Fruit fly (Drosophila melanogaster) whole organism, embryonic: ENCODE measurements around the gene Mettl2.

ENCODE experiments used
- Atf6 ChIP-seq: fragments of 200-800 bp; sonication (Bioruptor generic); IDR thresholded peaks from 2 replicates; pipeline ENCODE4 v1.3.6; 2022; ENCODE audit warnings: missing biosample characterization, missing genetic modification characterization
- C15 ChIP-seq: fragments of 200-800 bp; sonication (Bioruptor generic); IDR thresholded peaks from 3 replicates; pipeline ENCODE4 v1.3.6; 2022; ENCODE audit warnings: missing biosample characterization, missing genetic modification characterization
- CG10147 ChIP-seq: fragments of 200-800 bp; sonication (Bioruptor generic); optimal IDR thresholded peaks from 2 replicates; lab custom pipeline; 2019; ENCODE audit warnings: missing biosample characterization, mild to moderate bottlenecking, missing genetic modification characterization, moderate library complexity
- CG1024 ChIP-seq: fragments of 200-800 bp; sonication (Bioruptor generic); IDR thresholded peaks from 2 replicates; pipeline ENCODE4 v1.3.6; 2022; ENCODE audit warnings: missing biosample characterization, missing genetic modification characterization
- CG10543 ChIP-seq: fragments of 200-800 bp; sonication (Bioruptor generic); optimal IDR thresholded peaks from 3 replicates; lab custom pipeline; 2017; ENCODE audit warnings: missing biosample characterization, mild to moderate bottlenecking, missing genetic modification characterization, moderate library complexity
- CG11560 ChIP-seq: fragments of 200-800 bp; sonication (Bioruptor generic); IDR thresholded peaks from 3 replicates; pipeline ENCODE4 v1.3.6; 2022; ENCODE audit warnings: missing biosample characterization, missing genetic modification characterization
- CG11723 ChIP-seq: fragments of 200-800 bp; sonication (Bioruptor generic); optimal IDR thresholded peaks from 2 replicates; lab custom pipeline; 2017; ENCODE audit warnings: missing biosample characterization, mild to moderate bottlenecking, missing genetic modification characterization
- CG13775 ChIP-seq: fragments of 200-800 bp; sonication (Bioruptor generic); optimal IDR thresholded peaks from 3 replicates; lab custom pipeline; 2017; ENCODE audit warnings: missing biosample characterization, mild to moderate bottlenecking, missing genetic modification characterization
- CG17802 ChIP-seq: fragments of 200-800 bp; sonication (Bioruptor generic); optimal IDR thresholded peaks from 2 replicates; lab custom pipeline; 2018; ENCODE audit warnings: missing biosample characterization, mild to moderate bottlenecking, missing genetic modification characterization, moderate library complexity
- CG18619 ChIP-seq: fragments of 200-800 bp; sonication (Bioruptor generic); optimal IDR thresholded peaks from 3 replicates; lab custom pipeline; 2017; ENCODE audit warnings: missing biosample characterization, mild to moderate bottlenecking, missing genetic modification characterization
- CG2202 ChIP-seq: fragments of 200-800 bp; sonication (Bioruptor generic); optimal IDR thresholded peaks from 2 replicates; lab custom pipeline; 2018; ENCODE audit warnings: missing biosample characterization, mild to moderate bottlenecking, missing genetic modification characterization
- CG2875 ChIP-seq: fragments of 200-800 bp; sonication (Bioruptor generic); optimal IDR thresholded peaks from 2 replicates; lab custom pipeline; 2017; ENCODE audit warnings: missing biosample characterization, mild to moderate bottlenecking, missing genetic modification characterization, missing genetic modification reagents
- CG31441 ChIP-seq: fragments of 200-800 bp; sonication (Bioruptor generic); IDR thresholded peaks from 2 replicates; pipeline ENCODE4 v1.3.6; 2022; ENCODE audit warnings: missing biosample characterization, missing genetic modification characterization
- CG3847 ChIP-seq: fragments of 200-800 bp; sonication (Bioruptor generic); IDR thresholded peaks from 2 replicates; pipeline ENCODE4 v1.3.6; 2022; ENCODE audit warnings: missing biosample characterization, missing genetic modification characterization
- CG4360 ChIP-seq: fragments of 200-800 bp; sonication (Bioruptor generic); IDR thresholded peaks from 2 replicates; pipeline ENCODE4 v1.3.6; 2022; ENCODE audit warnings: missing biosample characterization, missing genetic modification characterization
- CG43689 ChIP-seq: fragments of 200-800 bp; sonication (Bioruptor generic); IDR thresholded peaks from 2 replicates; pipeline ENCODE4 v1.3.6; 2022; ENCODE audit warnings: missing biosample characterization, missing genetic modification characterization
- CG4404 ChIP-seq: fragments of 200-800 bp; sonication (Bioruptor generic); IDR thresholded peaks from 2 replicates; pipeline ENCODE4 v1.3.6; 2022; ENCODE audit warnings: missing biosample characterization, missing genetic modification characterization
- CG4424 ChIP-seq: fragments of 200-800 bp; sonication (Bioruptor generic); optimal IDR thresholded peaks from 3 replicates; lab custom pipeline; 2016; ENCODE audit warnings: missing biosample characterization, missing genetic modification characterization
- CG5953 ChIP-seq: fragments of 200-800 bp; sonication (Bioruptor generic); IDR thresholded peaks from 2 replicates; pipeline ENCODE4 v1.3.6; 2022; ENCODE audit warnings: missing biosample characterization, missing genetic modification characterization
- CG6254 ChIP-seq: fragments of 200-800 bp; sonication (Bioruptor generic); optimal IDR thresholded peaks from 3 replicates; lab custom pipeline; 2017; ENCODE audit warnings: mild to moderate bottlenecking, missing biosample characterization, missing genetic modification reagents, missing genetic modification characterization
- CG6765 ChIP-seq: fragments of 200-800 bp; sonication (Bioruptor generic); optimal IDR thresholded peaks from 3 replicates; lab custom pipeline; 2017; ENCODE audit warnings: missing biosample characterization, mild to moderate bottlenecking, missing genetic modification characterization
- CG6854 ChIP-seq: fragments of 200-800 bp; sonication (Bioruptor generic); optimal IDR thresholded peaks from 3 replicates; lab custom pipeline; 2017; ENCODE audit warnings: missing biosample characterization, mild to moderate bottlenecking, missing genetic modification characterization
- CG7357 ChIP-seq: fragments of 200-800 bp; sonication (Bioruptor generic); IDR thresholded peaks from 3 replicates; pipeline ENCODE4 v1.3.6; 2022; ENCODE audit warnings: missing biosample characterization, missing genetic modification characterization
- CG7839 ChIP-seq: fragments of 200-800 bp; sonication (Bioruptor generic); optimal IDR thresholded peaks from 3 replicates; lab custom pipeline; 2018; ENCODE audit warnings: missing biosample characterization, mild to moderate bottlenecking, missing genetic modification characterization, moderate library complexity
- CG8290 ChIP-seq, 3 experiments: fragments of 200-800 bp; sonication (Bioruptor generic); optimal IDR thresholded peaks; 2 replicates each; lab custom pipeline; 2016 to 2019; ENCODE audit warnings: missing biosample characterization in 3 of 3, missing genetic modification characterization in 3 of 3, mild to moderate bottlenecking in 2 of 3, moderate library complexity in 1 of 3
- CG9932 ChIP-seq: fragments of 200-800 bp; sonication (Bioruptor generic); IDR thresholded peaks from 2 replicates; pipeline ENCODE4 v1.3.6; 2022; ENCODE audit warnings: missing biosample characterization, missing genetic modification characterization
- Dfd ChIP-seq, 2 experiments: fragments of >200 bp; optimal IDR thresholded peaks; 2 replicates each; lab custom pipeline; 2017; ENCODE audit warnings: missing biosample characterization in 2 of 2, missing genetic modification characterization in 2 of 2
- Doc3 ChIP-seq: fragments of 200-800 bp; sonication (Bioruptor generic); IDR thresholded peaks from 3 replicates; pipeline ENCODE4 v1.3.6; 2022; ENCODE audit warnings: missing biosample characterization, missing genetic modification characterization; ENCODE audit not compliant: partially characterized antibody
- H2.0 ChIP-seq: fragments of 200-800 bp; sonication (Bioruptor generic); IDR thresholded peaks from 2 replicates; pipeline ENCODE4 v1.3.6; 2022; ENCODE audit warnings: missing biosample characterization, missing genetic modification characterization
- Hr51 ChIP-seq, 2 experiments: fragments of 200-800 bp; sonication (Bioruptor generic); optimal IDR thresholded peaks; 2 replicates in 1 of 2; 3 replicates in 1 of 2; lab custom pipeline; 2016 to 2018; ENCODE audit warnings: missing biosample characterization in 2 of 2, missing genetic modification characterization in 2 of 2, mild to moderate bottlenecking in 1 of 2, moderate library complexity in 1 of 2
- Hsf ChIP-seq: fragments of 200-800 bp; sonication (Bioruptor generic); optimal IDR thresholded peaks from 3 replicates; lab custom pipeline; 2016; ENCODE audit warnings: missing biosample characterization, missing genetic modification characterization
- Kr ChIP-seq: fragments of 200-800 bp; sonication (Bioruptor generic); optimal IDR thresholded peaks from 2 replicates; lab custom pipeline; 2017; ENCODE audit warnings: missing biosample characterization, mild to moderate bottlenecking, missing genetic modification characterization
- Mad ChIP-seq: fragments of 200-800 bp; sonication (Bioruptor generic); optimal IDR thresholded peaks from 2 replicates; lab custom pipeline; 2016; ENCODE audit warnings: missing biosample characterization, missing genetic modification characterization
- NFAT ChIP-seq: fragments of 200-800 bp; sonication (Bioruptor generic); IDR thresholded peaks from 2 replicates; pipeline ENCODE4 v1.3.6; 2022; ENCODE audit warnings: missing biosample characterization, missing genetic modification characterization
- PHDP ChIP-seq: fragments of 200-800 bp; sonication (Bioruptor generic); optimal IDR thresholded peaks from 3 replicates; lab custom pipeline; 2018; ENCODE audit warnings: missing biosample characterization, mild to moderate bottlenecking, missing genetic modification characterization, moderate library complexity
- Ptx1 ChIP-seq: fragments of 200-800 bp; sonication (Bioruptor generic); IDR thresholded peaks from 2 replicates; pipeline ENCODE4 v1.3.6; 2022; ENCODE audit warnings: missing biosample characterization, missing genetic modification characterization
- Side ChIP-seq: fragments of 200-800 bp; sonication (Bioruptor generic); optimal IDR thresholded peaks from 2 replicates; lab custom pipeline; 2016; ENCODE audit warnings: missing biosample characterization, missing genetic modification characterization
- Tbp ChIP-seq: fragments of >200 bp; optimal IDR thresholded peaks from 2 replicates; lab custom pipeline; 2018; ENCODE audit warnings: missing biosample characterization, missing genetic modification characterization
- Usf ChIP-seq: fragments of 200-800 bp; sonication (Bioruptor generic); optimal IDR thresholded peaks from 2 replicates; lab custom pipeline; 2017; ENCODE audit warnings: missing genotype, missing biosample characterization, missing genetic modification characterization
- ara ChIP-seq: fragments of 200-800 bp; sonication (Bioruptor generic); IDR thresholded peaks from 2 replicates; pipeline ENCODE4 v1.3.6; 2022; ENCODE audit warnings: missing biosample characterization, missing genetic modification characterization
- en ChIP-seq: fragments of 200-800 bp; sonication (Bioruptor generic); optimal IDR thresholded peaks from 2 replicates; lab custom pipeline; 2016; ENCODE audit warnings: missing biosample characterization, missing genetic modification characterization
- jumu ChIP-seq: fragments of 200-800 bp; sonication (Bioruptor generic); optimal IDR thresholded peaks from 3 replicates; lab custom pipeline; 2016; ENCODE audit warnings: missing biosample characterization, missing genetic modification characterization
- nerfin-2 ChIP-seq: fragments of 200-800 bp; sonication (Bioruptor generic); IDR thresholded peaks from 2 replicates; pipeline ENCODE4 v1.3.6; 2022; ENCODE audit warnings: missing biosample characterization, missing genetic modification characterization; ENCODE audit not compliant: partially characterized antibody
- otp ChIP-seq: fragments of 200-800 bp; sonication (Bioruptor generic); IDR thresholded peaks from 3 replicates; pipeline ENCODE4, ENCODE4 v1.3.6; 2022; ENCODE audit warnings: missing biosample characterization, missing genetic modification characterization
- scrt ChIP-seq: fragments of 200-800 bp; sonication (Bioruptor generic); optimal IDR thresholded peaks from 2 replicates; lab custom pipeline; 2018; ENCODE audit warnings: missing biosample characterization, mild to moderate bottlenecking, missing genetic modification characterization, moderate library complexity
- sens ChIP-seq: fragments of 200-800 bp; sonication (Bioruptor generic); peaks from one replicate; lab custom pipeline; 2016; ENCODE audit warnings: missing biosample characterization, missing genetic modification characterization
- sisA ChIP-seq: fragments of 200-800 bp; sonication (Bioruptor generic); IDR thresholded peaks from 2 replicates; pipeline ENCODE4 v1.3.6; 2022; ENCODE audit warnings: missing biosample characterization, missing genetic modification characterization
- tx ChIP-seq: fragments of 200-800 bp; sonication (Bioruptor generic); optimal IDR thresholded peaks from 2 replicates; lab custom pipeline; 2016; ENCODE audit warnings: missing biosample characterization, missing genetic modification characterization
- wdn ChIP-seq: fragments of 200-800 bp; sonication (Bioruptor generic); IDR thresholded peaks from 2 replicates; pipeline ENCODE4 v1.3.6; 2022; ENCODE audit warnings: missing biosample characterization, missing genetic modification characterization
- zfh2 ChIP-seq: fragments of 200-800 bp; sonication (Bioruptor generic); optimal IDR thresholded peaks from 2 replicates; lab custom pipeline; 2016; ENCODE audit warnings: missing biosample characterization, missing genetic modification characterization

The Mettl2 gene

dm6 chr3L:1629064-1629777, 9.8 kb downstream of the Mettl2 start, which contains the start of gene GC (continued):
- TF ChIP-seq CG6254 (GFP tag; lab: Kevin White, UChicago), result no peak
- TF ChIP-seq CG1024, result no peak
- TF ChIP-seq CG18619 (GFP tag; lab: Kevin White, UChicago), result no peak
- no peak for TF ChIP-seq en
- no peak for TF ChIP-seq CG10543 (GFP tag; lab: Kevin White, UChicago)
- no peak for TF ChIP-seq CG8290 (GFP tag; optimal IDR thresholded peaks at IDR 0.05; lab: Kevin White, UChicago)
- no peak for TF ChIP-seq CG8290 (tag; optimal IDR thresholded peaks at IDR 0.05; lab: Kevin White, UChicago)
- TF ChIP-seq CG2202, result no peak
- no peak for TF ChIP-seq CG11560
- no peak for TF ChIP-seq Mad (GFP tag; lab: Kevin White, UChicago)
- TF ChIP-seq CG31441 (GFP tag; lab: Robert Waterston, UW), result no peak
- peak; percentile 53 for TF ChIP-seq CG9932 (GFP tag; lab: Robert Waterston, UW)
- no peak for TF ChIP-seq NFAT
- no peak for TF ChIP-seq CG13775 (GFP tag; lab: Kevin White, UChicago)
- TF ChIP-seq Tbp (GFP tag; lab: Kevin White, UChicago), result no peak
- no peak for TF ChIP-seq Kr (GFP tag; lab: Kevin White, UChicago)
- no peak for TF ChIP-seq CG10147 (GFP tag; lab: Kevin White, UChicago)
- no peak for TF ChIP-seq CG2875 (GFP tag; lab: Kevin White, UChicago)
- TF ChIP-seq CG4404 (GFP tag; lab: Robert Waterston, UW), result no peak
- TF ChIP-seq CG43689, result no peak
- TF ChIP-seq CG5953, result 0 out of 2 replicates have a peak, but pooled peaks have one; percentile 5
- no peak for TF ChIP-seq PHDP (tag; lab: Kevin White, UChicago)
- TF ChIP-seq CG4424 (GFP tag; lab: Kevin White, UChicago), result no peak
- peak; percentile 30; the same call in 1 of the 2 replicates for TF ChIP-seq sisA
- TF ChIP-seq nerfin-2 (GFP tag; lab: Robert Waterston, UW), result no peak
- no peak for TF ChIP-seq zfh2 (GFP tag; lab: Kevin White, UChicago)
- TF ChIP-seq tx (GFP tag; lab: Kevin White, UChicago), result no peak
- TF ChIP-seq CG7357, result no peak; the same call in 2 of the 3 replicates
- no peak for TF ChIP-seq H2.0 (GFP tag; lab: Robert Waterston, UW)
- no peak for TF ChIP-seq Side
- TF ChIP-seq Hsf (GFP tag; lab: Kevin White, UChicago), result no peak
- no peak for TF ChIP-seq Doc3 (GFP tag; lab: Robert Waterston, UW)
- no peak for TF ChIP-seq wdn (GFP tag; lab: Robert Waterston, UW)
- no peak for TF ChIP-seq CG17802
- no peak for TF ChIP-seq ara (GFP tag; lab: Robert Waterston, UW)
- no peak for TF ChIP-seq CG4360 (GFP tag; lab: Robert Waterston, UW)
- no peak for TF ChIP-seq sens (GFP tag; lab: Kevin White, UChicago)
- no peak for TF ChIP-seq CG6765 (GFP tag; lab: Kevin White, UChicago)
- peak in 1 of 2 experiments; percentile 15 for TF ChIP-seq Hr51 (GFP tag; optimal IDR thresholded peaks at IDR 0.05; lab: Kevin White, UChicago)
- TF ChIP-seq Dfd (GFP tag; optimal IDR thresholded peaks at IDR 0.05; lab: Kevin White, UChicago), result no peak
- no peak for TF ChIP-seq CG6854
- TF ChIP-seq Ptx1 (GFP tag; lab: Robert Waterston, UW), result peak; percentile 42; the same call in 1 of the 2 replicates
- TF ChIP-seq scrt (GFP tag; lab: Kevin White, UChicago), result peak; percentile 97
- TF ChIP-seq Usf (GFP tag; lab: Kevin White, UChicago), result no peak
- no peak for TF ChIP-seq jumu (GFP tag; lab: Kevin White, UChicago)
- TF ChIP-seq CG7839, result no peak
- TF ChIP-seq CG11723 (GFP tag; lab: Kevin White, UChicago), result no peak
- TF ChIP-seq otp (GFP tag; lab: Robert Waterston, UW), result no peak
- 0 out of 2 replicates have a peak, but pooled peaks have one; percentile 4 for TF ChIP-seq CG3847 (GFP tag; lab: Robert Waterston, UW)
- no peak for TF ChIP-seq C15
- TF ChIP-seq Atf6 (GFP tag; lab: Robert Waterston, UW), result 0 out of 2 replicates have a peak, but pooled peaks have one; percentile 35
